Worm (Caenorhabditis elegans) whole organism, midembryonic: ENCODE results near the gene ent-1.

ENCODE experiments used
- T22C8.4 ChIP-seq: fragments of 200-800 bp; sonication (Bioruptor generic); IDR thresholded peaks from 2 replicates; pipeline ENCODE4 v1.3.6; 2022; ENCODE audit warnings: missing genetic modification characterization, missing compliant biosample characterization
- cog-1 ChIP-seq: sonication (generic microtip); optimal IDR thresholded peaks from 2 replicates; lab custom pipeline; 2016; ENCODE audit warnings: missing genetic modification characterization, missing compliant biosample characterization
- flt-1 ChIP-seq: fragments of 200-800 bp; sonication (Bioruptor generic); IDR thresholded peaks from 2 replicates; pipeline ENCODE4 v1.3.6; 2022; ENCODE audit warnings: missing genetic modification characterization, missing compliant biosample characterization
- klf-2 ChIP-seq: fragments of 200-800 bp; sonication (Bioruptor generic); conservative IDR thresholded peaks from 2 replicates; pipeline ENCODE4 v1.3.6; 2022; ENCODE audit warnings: missing genetic modification reagents, missing genetic modification characterization, missing compliant biosample characterization
- med-1 ChIP-seq: sonication (generic microtip); optimal IDR thresholded peaks from 2 replicates; lab custom pipeline; 2017; ENCODE audit warnings: missing genetic modification characterization, mild to moderate bottlenecking, missing compliant biosample characterization, antibody characterized with exemption, missing genetic modification reagents; ENCODE audit not compliant: insufficient read depth
- ref-1 ChIP-seq: fragments of 200-800 bp; sonication (Bioruptor generic); conservative IDR thresholded peaks from 2 replicates; pipeline ENCODE4 v1.3.6; 2022; ENCODE audit warnings: missing genetic modification reagents, missing genetic modification characterization, missing compliant biosample characterization
- tab-1 ChIP-seq: fragments of 200-800 bp; sonication (Bioruptor generic); IDR thresholded peaks from 2 replicates; pipeline ENCODE4 v1.3.6; 2022; ENCODE audit warnings: missing genetic modification characterization, missing compliant biosample characterization
- ztf-23 ChIP-seq: fragments of 200-800 bp; sonication (Bioruptor generic); IDR thresholded peaks from 2 replicates; pipeline ENCODE4 v1.3.6; 2022; ENCODE audit warnings: missing genetic modification reagents, missing genetic modification characterization, missing compliant biosample characterization
- ztf-29 ChIP-seq: fragments of 200-800 bp; sonication (Bioruptor generic); IDR thresholded peaks from 2 replicates; pipeline ENCODE4 v1.3.6; 2022; ENCODE audit warnings: missing genetic modification reagents, missing genetic modification characterization, missing compliant biosample characterization

ent-1 gene

DNA sequence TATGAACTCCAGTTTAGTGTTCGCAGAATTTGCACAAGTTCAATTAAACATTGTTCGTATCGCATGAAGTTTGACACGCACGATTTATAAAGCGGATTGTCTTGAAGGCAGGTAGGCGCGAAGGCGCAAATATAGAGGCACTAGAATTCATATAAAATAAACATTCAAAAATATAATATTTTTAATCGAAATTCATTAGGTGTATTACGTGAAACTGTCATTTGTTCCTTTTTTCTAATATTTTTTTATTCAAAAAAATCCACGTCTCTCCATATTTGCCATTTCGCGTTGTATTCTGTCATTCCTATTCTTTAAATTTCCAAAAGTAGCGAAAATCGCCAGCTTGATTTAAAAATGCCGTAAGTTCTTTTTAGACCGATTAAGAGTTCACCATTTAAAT is 13.5 kb downstream of the ent-1 start, which contains the start of gene ZK809.1:
ZK809.1 (plus strand) TSS at position 301 of the 400 bp plus-strand sequence.
- TF ChIP-seq ref-1 (GFP tag; lab: Robert Waterston, UW): no peak
- TF ChIP-seq cog-1: no peak
- TF ChIP-seq tab-1 (GFP tag; lab: Robert Waterston, UW): no peak
- TF ChIP-seq flt-1 (GFP tag; lab: Robert Waterston, UW): no peak
- no peak for TF ChIP-seq T22C8.4

DNA sequence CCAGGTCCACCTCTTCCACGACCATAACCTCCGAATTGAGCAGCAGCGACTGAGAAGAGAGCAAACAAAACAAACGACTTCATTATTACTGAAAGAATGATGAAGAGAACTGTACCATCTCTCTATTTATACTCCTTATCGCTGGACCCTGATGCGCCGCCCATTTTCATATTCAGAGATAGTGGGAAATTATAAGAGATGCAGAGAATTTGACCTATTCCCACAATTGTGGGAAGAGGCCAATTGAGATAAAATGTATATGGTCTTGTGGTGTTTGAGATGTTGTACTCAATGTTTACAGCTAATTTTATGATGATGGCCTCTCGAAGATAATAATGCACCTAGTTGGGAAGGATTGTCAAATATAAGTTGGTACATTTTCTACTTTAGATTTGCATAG is 14.4 kb downstream of the ent-1 start, which contains the start of gene ttr-50:
ttr-50 (minus strand) TSS at position 101 of the 400 bp plus-strand sequence.
- no peak for TF ChIP-seq T22C8.4
- no peak for TF ChIP-seq med-1 (GFP tag; lab: Kevin White, UChicago)
- no peak for TF ChIP-seq ztf-29 (GFP tag; lab: Robert Waterston, UW)
- TF ChIP-seq cog-1: no peak
- TF ChIP-seq flt-1 (GFP tag; lab: Robert Waterston, UW): no peak
- TF ChIP-seq klf-2 (GFP tag; lab: Robert Waterston, UW): no peak
- no peak for TF ChIP-seq ztf-23 (GFP tag; lab: Robert Waterston, UW)
- TF ChIP-seq ref-1 (GFP tag; lab: Robert Waterston, UW): no peak
- TF ChIP-seq tab-1 (GFP tag; lab: Robert Waterston, UW): no peak

DNA sequence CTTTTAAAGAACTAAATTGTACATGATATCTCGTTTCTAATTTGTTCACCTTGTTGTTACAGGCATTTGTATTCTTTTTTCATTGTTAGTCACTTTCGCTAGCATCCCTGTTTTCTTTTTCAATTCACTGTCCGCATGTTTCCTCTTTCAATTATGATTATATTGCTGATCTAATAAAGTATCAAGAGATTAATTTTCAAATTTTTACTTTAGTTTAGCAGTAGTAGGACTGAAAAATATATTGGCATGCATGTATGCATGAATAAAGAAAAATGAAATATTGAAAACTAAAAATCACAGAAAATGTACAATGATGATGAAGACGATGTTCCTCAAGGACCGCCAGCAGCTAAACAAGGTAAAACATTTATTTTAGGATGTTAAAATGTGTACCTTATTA is 17.3 kb downstream of the ent-1 start, which contains the start of gene rbm-17:
rbm-17 (plus strand) TSS at position 301 of the 400 bp plus-strand sequence.
- TF ChIP-seq ref-1 (GFP tag; lab: Robert Waterston, UW) (no peak), cog-1 (no peak), tab-1 (GFP tag; lab: Robert Waterston, UW) (no peak), ztf-23 (GFP tag; lab: Robert Waterston, UW) (no peak), klf-2 (GFP tag; lab: Robert Waterston, UW) (no peak)

DNA sequence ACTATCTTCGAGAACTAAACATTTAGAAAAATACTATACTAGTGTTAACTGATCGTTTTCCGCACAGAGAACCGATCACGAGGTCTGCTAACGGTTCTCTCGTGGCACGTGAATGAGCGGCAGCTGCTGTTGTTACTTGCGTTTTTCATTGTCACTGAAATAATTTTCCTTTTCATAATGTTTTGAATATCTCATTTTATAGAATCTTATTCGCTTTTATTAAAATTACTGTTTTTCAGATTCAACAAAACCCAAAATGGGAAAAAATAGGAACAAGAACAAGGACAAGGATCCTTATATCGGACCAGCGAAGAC is 18.9 kb downstream of the ent-1 start, which contains the start of gene F58B3.6:
F58B3.6 (plus strand) TSS at position 240 of the 315 bp plus-strand sequence.
- TF ChIP-seq ztf-29 (GFP tag; lab: Robert Waterston, UW) (no peak), ref-1 (GFP tag; lab: Robert Waterston, UW) (no peak), flt-1 (GFP tag; lab: Robert Waterston, UW) (no peak), T22C8.4 (no peak), med-1 (GFP tag; lab: Kevin White, UChicago) (no peak), ztf-23 (GFP tag; lab: Robert Waterston, UW) (no peak), klf-2 (GFP tag; lab: Robert Waterston, UW) (no peak), tab-1 (GFP tag; lab: Robert Waterston, UW) (no peak), cog-1 (no peak)

DNA sequence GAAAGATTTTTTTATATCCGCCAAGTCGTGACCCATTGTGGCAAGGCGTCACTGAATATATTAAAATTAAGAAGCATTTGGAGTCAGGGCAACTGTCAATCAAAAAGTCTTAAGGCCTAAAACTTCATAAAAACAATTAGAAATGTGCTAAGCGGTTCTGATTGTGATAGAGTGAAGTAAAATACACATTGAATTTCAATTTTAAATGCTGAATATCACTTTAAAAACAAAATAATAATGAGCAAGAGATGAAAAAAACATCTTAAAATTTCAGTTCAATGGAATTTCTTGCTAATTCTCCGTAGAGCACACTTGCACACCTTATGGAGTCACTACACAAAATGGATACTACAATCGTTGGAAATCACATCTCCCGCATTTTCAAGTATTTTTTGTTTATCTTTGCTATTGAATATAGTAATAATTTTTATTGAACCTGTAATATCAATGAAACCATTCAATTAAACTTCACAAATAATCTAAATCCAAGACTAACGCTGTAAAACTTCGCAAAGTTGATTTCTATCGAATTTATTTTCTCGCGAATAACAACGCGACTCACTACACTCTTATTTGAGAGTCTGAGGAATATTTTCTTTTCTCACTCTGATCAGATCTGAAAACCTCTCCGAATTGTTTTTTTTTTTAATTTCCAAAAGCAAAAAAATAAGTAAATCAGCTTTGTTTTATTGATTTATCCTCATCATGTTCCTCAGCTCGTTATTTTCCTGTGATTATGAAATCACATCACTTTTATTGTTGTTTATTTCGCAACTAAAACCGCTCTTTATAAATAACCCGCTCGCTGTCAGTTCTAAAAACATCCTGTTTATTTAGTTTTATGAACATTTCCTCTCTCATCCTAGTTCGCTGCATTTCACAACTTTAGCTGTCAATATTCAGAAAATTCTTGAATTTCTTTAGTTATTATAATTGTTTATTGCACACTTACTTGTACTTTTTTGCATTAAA is 19.5 kb downstream of the ent-1 start, which contains the start of gene mars-1:
mars-1 (minus strand) TSS at position 51 of the 972 bp plus-strand sequence.
- TF ChIP-seq T22C8.4: no peak
- TF ChIP-seq cog-1: no peak
- no peak for TF ChIP-seq ref-1 (GFP tag; lab: Robert Waterston, UW)
- TF ChIP-seq flt-1 (GFP tag; lab: Robert Waterston, UW): peak; percentile 81
- TF ChIP-seq ztf-29 (GFP tag; lab: Robert Waterston, UW): no peak
- no peak for TF ChIP-seq klf-2 (GFP tag; lab: Robert Waterston, UW)
- TF ChIP-seq med-1 (GFP tag; lab: Kevin White, UChicago): no peak
- peak; percentile 52; the same call in 1 of the 2 replicates for TF ChIP-seq ztf-23 (GFP tag; lab: Robert Waterston, UW)
- no peak for TF ChIP-seq tab-1 (GFP tag; lab: Robert Waterston, UW)

DNA sequence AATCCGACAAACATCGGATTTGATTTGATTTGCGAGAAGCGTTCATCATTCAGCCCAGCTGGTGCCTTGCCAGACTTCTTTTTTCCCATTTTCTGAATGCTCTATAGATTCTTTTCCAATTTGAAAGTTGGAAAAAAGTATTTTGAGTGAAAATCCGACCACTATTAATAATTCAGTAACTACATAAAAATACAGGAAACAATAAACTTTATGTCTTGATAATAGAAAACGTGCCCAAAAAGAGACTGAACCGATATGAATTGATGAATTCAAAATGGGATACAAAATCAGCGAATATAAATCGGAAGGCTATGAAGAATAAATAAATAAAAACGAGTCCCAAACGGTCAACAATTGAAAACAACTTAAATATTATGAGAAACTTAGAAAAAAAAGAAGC is 23.5 kb downstream of the ent-1 start, which contains the start of gene F58B3.4:
F58B3.4 (minus strand) TSS at position 101 of the 400 bp plus-strand sequence.
- TF ChIP-seq cog-1: no peak
- no peak for TF ChIP-seq ztf-29 (GFP tag; lab: Robert Waterston, UW)
- no peak for TF ChIP-seq tab-1 (GFP tag; lab: Robert Waterston, UW)
- no peak for TF ChIP-seq ref-1 (GFP tag; lab: Robert Waterston, UW)
- no peak for TF ChIP-seq flt-1 (GFP tag; lab: Robert Waterston, UW)
- TF ChIP-seq T22C8.4: no peak
- no peak for TF ChIP-seq klf-2 (GFP tag; lab: Robert Waterston, UW)
- no peak for TF ChIP-seq ztf-23 (GFP tag; lab: Robert Waterston, UW)
- no peak for TF ChIP-seq med-1 (GFP tag; lab: Kevin White, UChicago)

DNA sequence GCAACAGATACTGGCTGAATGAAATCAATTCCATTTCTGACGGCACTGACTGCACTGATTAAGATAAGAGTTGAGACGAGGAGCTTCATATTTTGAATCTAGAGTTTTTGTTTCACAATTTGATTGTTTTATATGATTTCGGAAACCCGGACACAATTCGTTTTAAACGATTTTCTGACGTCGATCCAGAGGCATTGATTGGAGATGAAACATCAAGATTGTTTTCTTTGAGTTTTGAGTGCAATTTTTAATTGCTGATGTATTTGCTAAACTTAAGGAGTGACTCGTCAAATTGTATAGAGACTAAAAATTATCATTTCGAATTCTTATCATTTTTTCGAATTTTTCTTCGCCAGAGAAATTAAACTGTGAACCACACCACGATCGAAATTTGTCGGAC is 27.4 kb downstream of the ent-1 start, which contains the start of gene lys-6:
lys-6 (minus strand) TSS at position 101 of the 400 bp plus-strand sequence.
- TF ChIP-seq med-1 (GFP tag; lab: Kevin White, UChicago) (no peak), ztf-23 (GFP tag; lab: Robert Waterston, UW) (no peak), klf-2 (GFP tag; lab: Robert Waterston, UW) (no peak), tab-1 (GFP tag; lab: Robert Waterston, UW) (no peak), cog-1 (no peak)

DNA sequence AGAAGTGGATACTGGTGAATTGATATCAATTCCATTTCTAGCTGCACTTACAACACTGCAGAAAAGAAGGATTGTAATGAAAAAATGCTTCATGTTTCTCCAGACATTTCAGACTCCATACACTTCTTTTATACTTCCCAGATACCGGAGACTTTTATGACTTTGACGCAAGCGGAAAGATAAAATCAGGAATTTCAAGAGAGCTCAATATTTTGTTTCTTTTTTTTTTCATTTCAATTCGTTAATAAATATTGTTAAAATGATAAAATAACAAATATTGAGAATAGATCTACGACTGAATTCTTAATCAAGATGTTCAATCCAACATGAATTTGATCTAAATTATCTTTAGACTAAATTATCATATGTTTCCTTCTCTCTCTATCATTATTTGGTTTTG is 29.8 kb downstream of the ent-1 start, which contains the start of gene lys-5:
lys-5 (minus strand) TSS at position 101 of the 400 bp plus-strand sequence.
- TF ChIP-seq flt-1 (GFP tag; lab: Robert Waterston, UW) (no peak), med-1 (GFP tag; lab: Kevin White, UChicago) (no peak), klf-2 (GFP tag; lab: Robert Waterston, UW) (no peak), cog-1 (no peak), ztf-23 (GFP tag; lab: Robert Waterston, UW) (no peak), ztf-29 (GFP tag; lab: Robert Waterston, UW) (no peak)

DNA sequence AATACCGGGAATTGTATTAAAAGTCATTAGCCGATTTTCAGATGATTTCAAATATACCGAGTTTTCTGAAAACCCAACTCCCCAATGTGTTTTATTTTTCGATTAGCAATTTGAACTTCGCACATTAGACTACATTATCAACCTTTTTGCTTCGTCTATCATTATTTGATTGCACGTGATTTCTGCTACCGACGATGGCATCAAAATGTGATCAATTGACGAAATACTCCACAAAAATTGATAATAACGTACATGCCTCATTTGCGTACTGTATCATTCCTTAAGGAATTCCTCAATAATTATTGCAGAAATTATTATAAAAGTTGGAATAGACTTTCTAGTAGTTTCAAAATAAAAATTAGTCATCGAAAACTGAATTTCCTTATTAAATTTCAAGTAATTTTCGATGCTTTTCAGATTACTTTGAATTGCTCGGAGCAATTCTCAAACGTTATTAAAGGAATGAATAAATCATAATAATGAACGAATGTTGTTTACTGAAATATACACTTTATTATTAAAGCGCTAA is 31.4 kb downstream of the ent-1 start:
- no peak for TF ChIP-seq cog-1
- TF ChIP-seq ref-1 (GFP tag; lab: Robert Waterston, UW): no peak
- no peak for TF ChIP-seq ztf-23 (GFP tag; lab: Robert Waterston, UW)
- no peak for TF ChIP-seq med-1 (GFP tag; lab: Kevin White, UChicago)
- no peak for TF ChIP-seq flt-1 (GFP tag; lab: Robert Waterston, UW)
- TF ChIP-seq ztf-29 (GFP tag; lab: Robert Waterston, UW): no peak
- TF ChIP-seq klf-2 (GFP tag; lab: Robert Waterston, UW): no peak
- TF ChIP-seq T22C8.4: no peak
- no peak for TF ChIP-seq tab-1 (GFP tag; lab: Robert Waterston, UW)
